Worm (Caenorhabditis elegans) whole organism, young adult: Measurements from ENCODE around the gene ZC443.7.

Experiments
- B0336.3 ChIP-seq: fragments of 200-800 bp; sonication (Bioruptor generic); IDR thresholded peaks from 2 replicates; pipeline ENCODE4 v1.3.6; 2022; ENCODE audit warnings: missing genetic modification characterization, missing compliant biosample characterization
- C06A6.2 ChIP-seq: fragments of 200-800 bp; sonication (Bioruptor generic); conservative IDR thresholded peaks from 2 replicates; pipeline ENCODE4 v1.3.6; 2022; ENCODE audit warnings: missing genetic modification characterization, missing compliant biosample characterization
- F22D6.2 ChIP-seq: sonication (generic microtip); optimal IDR thresholded peaks from 2 replicates; lab custom pipeline; 2016; ENCODE audit warnings: mild to moderate bottlenecking, missing genetic modification characterization, missing compliant biosample characterization
- F57C9.4 ChIP-seq: sonication (generic microtip); optimal IDR thresholded peaks from 2 replicates; lab custom pipeline; 2017; ENCODE audit warnings: mild to moderate bottlenecking, missing genetic modification characterization, missing compliant biosample characterization
- T26A5.8 ChIP-seq: sonication (generic microtip); optimal IDR thresholded peaks from 2 replicates; lab custom pipeline; 2016; ENCODE audit warnings: missing genetic modification characterization, missing compliant biosample characterization
- Y79H2A.3 ChIP-seq: fragments of 200-800 bp; sonication (Bioruptor generic); conservative IDR thresholded peaks from 2 replicates; pipeline ENCODE4 v1.3.6; 2022; ENCODE audit warnings: missing genetic modification reagents, missing genetic modification characterization, missing compliant biosample characterization
- Y95B8A.8 ChIP-seq: fragments of 200-800 bp; sonication (Bioruptor generic); IDR thresholded peaks from 2 replicates; pipeline ENCODE4 v1.3.6; 2022; ENCODE audit warnings: missing genetic modification reagents, missing genetic modification characterization, missing compliant biosample characterization
- ZK185.1 ChIP-seq: sonication (generic microtip); optimal IDR thresholded peaks from 2 replicates; lab custom pipeline; 2016; ENCODE audit warnings: mild to moderate bottlenecking, missing genetic modification characterization, missing compliant biosample characterization; ENCODE audit not compliant: poor library complexity, severe bottlenecking
- akir-1 ChIP-seq: fragments of 200-800 bp; sonication (Bioruptor generic); optimal IDR thresholded peaks from 2 replicates; lab custom pipeline; 2018; ENCODE audit warnings: mild to moderate bottlenecking, missing genetic modification characterization, moderate library complexity, missing compliant biosample characterization
- aptf-3 ChIP-seq: fragments of 200-800 bp; sonication (Bioruptor generic); IDR thresholded peaks from 2 replicates; pipeline ENCODE4 v1.3.6; 2022; ENCODE audit warnings: missing genetic modification characterization, missing compliant biosample characterization
- atf-7 ChIP-seq: sonication (generic microtip); optimal IDR thresholded peaks from 2 replicates; lab custom pipeline; 2017; ENCODE audit warnings: mild to moderate bottlenecking, missing genetic modification characterization, missing compliant biosample characterization
- athp-1 ChIP-seq: sonication (generic microtip); optimal IDR thresholded peaks from 2 replicates; lab custom pipeline; 2017; ENCODE audit warnings: mild to moderate bottlenecking, missing genetic modification characterization, missing compliant biosample characterization
- attf-3 ChIP-seq: fragments of 200-800 bp; sonication (Bioruptor generic); conservative IDR thresholded peaks from 2 replicates; pipeline ENCODE4 v1.3.6; 2022; ENCODE audit warnings: missing genetic modification reagents, missing genetic modification characterization, missing compliant biosample characterization
- attf-6 ChIP-seq: fragments of 200-800 bp; sonication (Bioruptor generic); IDR thresholded peaks from 2 replicates; pipeline ENCODE4 v1.3.6; 2022; ENCODE audit warnings: missing genetic modification reagents, missing genetic modification characterization, missing compliant biosample characterization
- bed-2 ChIP-seq: fragments of 200-800 bp; sonication (Bioruptor generic); IDR thresholded peaks from 2 replicates; pipeline ENCODE4 v1.3.6; 2022; ENCODE audit warnings: missing genetic modification reagents, missing genetic modification characterization, missing compliant biosample characterization
- cebp-2 ChIP-seq: fragments of 200-800 bp; sonication (Bioruptor generic); IDR thresholded peaks from 2 replicates; pipeline ENCODE4 v1.3.6; 2022; ENCODE audit warnings: missing genetic modification characterization, missing compliant biosample characterization
- ceh-27 ChIP-seq: fragments of 200-800 bp; sonication (Bioruptor generic); optimal IDR thresholded peaks from 2 replicates; lab custom pipeline; 2018; ENCODE audit warnings: mild to moderate bottlenecking, missing genetic modification characterization, moderate library complexity, missing compliant biosample characterization
- ceh-91 ChIP-seq: fragments of 200-800 bp; sonication (Bioruptor generic); IDR thresholded peaks from 2 replicates; pipeline ENCODE4 v1.3.6; 2022; ENCODE audit warnings: missing genetic modification reagents, missing genetic modification characterization, missing compliant biosample characterization
- chd-7 ChIP-seq: sonication (generic microtip); optimal IDR thresholded peaks from 2 replicates; lab custom pipeline; 2016; ENCODE audit warnings: mild to moderate bottlenecking, missing genetic modification characterization, moderate library complexity, missing compliant biosample characterization
- die-1 ChIP-seq: sonication (generic microtip); optimal IDR thresholded peaks from 2 replicates; lab custom pipeline; 2016; ENCODE audit warnings: missing genotype, mild to moderate bottlenecking, missing genetic modification characterization, missing compliant biosample characterization
- dpl-1 ChIP-seq: fragments of 150-350 bp; optimal IDR thresholded peaks from 2 replicates; lab custom pipeline; 2014; ENCODE audit warnings: missing biosample characterization, missing genetic modification reagents, missing genetic modification characterization
- efl-1 ChIP-seq: fragments of 150-350 bp; optimal IDR thresholded peaks from 2 replicates; lab custom pipeline; 2014; ENCODE audit warnings: missing biosample characterization, missing genetic modification reagents, missing genetic modification characterization
- ekl-4 ChIP-seq: fragments of 200-800 bp; sonication (Bioruptor generic); IDR thresholded peaks from 2 replicates; pipeline ENCODE4 v1.3.6; 2022; ENCODE audit warnings: missing genetic modification reagents, missing genetic modification characterization, missing compliant biosample characterization
- hlh-12 ChIP-seq: sonication (generic microtip); optimal IDR thresholded peaks from 2 replicates; lab custom pipeline; 2016; ENCODE audit warnings: missing genetic modification characterization, missing compliant biosample characterization
- hlh-26 ChIP-seq: fragments of 200-800 bp; sonication (Bioruptor generic); conservative IDR thresholded peaks from 2 replicates; pipeline ENCODE4 v1.3.6; 2022; ENCODE audit warnings: missing genetic modification reagents, missing genetic modification characterization, missing compliant biosample characterization
- hmg-1.2 ChIP-seq: fragments of 200-800 bp; sonication (Bioruptor generic); IDR thresholded peaks from 2 replicates; pipeline ENCODE4 v1.3.6; 2022; ENCODE audit warnings: missing genetic modification reagents, missing genetic modification characterization, missing compliant biosample characterization
- let-526 ChIP-seq: fragments of 200-800 bp; sonication (Bioruptor generic); IDR thresholded peaks from 2 replicates; pipeline ENCODE4 v1.3.6; 2022; ENCODE audit warnings: missing genetic modification reagents, missing genetic modification characterization, missing compliant biosample characterization
- lin-26 ChIP-seq: fragments of 200-800 bp; sonication (Bioruptor generic); IDR thresholded peaks from 2 replicates; pipeline ENCODE4 v1.3.6; 2022; ENCODE audit warnings: missing genetic modification reagents, missing genetic modification characterization, missing compliant biosample characterization
- lin-35 ChIP-seq, 3 experiments: fragments of 150-350 bp in 2 of 3; sonication (generic microtip) in 1 of 3; optimal IDR thresholded peaks; 2 replicates each; lab custom pipeline; 2014 to 2018; ENCODE audit warnings: missing biosample characterization in 3 of 3, missing genetic modification characterization in 3 of 3, missing genetic modification reagents in 3 of 3
- lin-40 ChIP-seq: sonication (generic microtip); optimal IDR thresholded peaks from 2 replicates; lab custom pipeline; 2016; ENCODE audit warnings: missing genetic modification characterization, mild to moderate bottlenecking, missing compliant biosample characterization, missing genotype, missing genetic modification reagents
- lin-54 ChIP-seq: fragments of 200-800 bp; sonication (Bioruptor generic); optimal IDR thresholded peaks from 2 replicates; lab custom pipeline; 2018; ENCODE audit warnings: mild to moderate bottlenecking, missing genetic modification characterization, missing compliant biosample characterization
- lsy-27 ChIP-seq: sonication (generic microtip); optimal IDR thresholded peaks from 2 replicates; lab custom pipeline; 2017; ENCODE audit warnings: missing genetic modification characterization, mild to moderate bottlenecking, missing compliant biosample characterization, antibody characterized with exemption, missing genotype, borderline replicate concordance; ENCODE audit not compliant: insufficient read depth
- madf-10 ChIP-seq: sonication (generic microtip); optimal IDR thresholded peaks from 2 replicates; lab custom pipeline; 2016; ENCODE audit warnings: mild to moderate bottlenecking, missing genetic modification characterization, missing compliant biosample characterization
- mes-4 ChIP-seq: sonication (generic microtip); optimal IDR thresholded peaks from 2 replicates; lab custom pipeline; 2016; ENCODE audit warnings: missing genotype, missing genetic modification characterization, missing compliant biosample characterization
- nhr-120 ChIP-seq: fragments of 200-800 bp; sonication (Bioruptor generic); IDR thresholded peaks from 2 replicates; pipeline ENCODE4 v1.3.6; 2022; ENCODE audit warnings: missing genetic modification characterization, missing compliant biosample characterization
- nhr-80 ChIP-seq: sonication (generic microtip); optimal IDR thresholded peaks from 2 replicates; lab custom pipeline; 2016; ENCODE audit warnings: missing genetic modification characterization, missing compliant biosample characterization
- nhr-90 ChIP-seq: sonication (generic microtip); optimal IDR thresholded peaks from 2 replicates; lab custom pipeline; 2016; ENCODE audit warnings: missing genotype, mild to moderate bottlenecking, missing genetic modification characterization, missing compliant biosample characterization
- pha-4 ChIP-seq: fragments of 150-350 bp; sonication (generic microtip); optimal IDR thresholded peaks from 2 replicates; lab custom pipeline; 2014; ENCODE audit warnings: missing biosample characterization, missing genetic modification reagents, missing genetic modification characterization
- rcor-1 ChIP-seq: fragments of 200-800 bp; sonication (Bioruptor generic); IDR thresholded peaks from 2 replicates; pipeline ENCODE4 v1.3.6; 2022; ENCODE audit warnings: missing genetic modification reagents, missing genetic modification characterization, missing compliant biosample characterization
- repo-1 ChIP-seq: sonication (generic microtip); optimal IDR thresholded peaks from 2 replicates; lab custom pipeline; 2017; ENCODE audit warnings: mild to moderate bottlenecking, missing genetic modification characterization, missing compliant biosample characterization
- sdz-38 ChIP-seq: sonication (generic microtip); optimal IDR thresholded peaks from 2 replicates; lab custom pipeline; 2016; ENCODE audit warnings: missing genotype, missing genetic modification characterization, missing compliant biosample characterization
- sea-2 ChIP-seq: fragments of 200-800 bp; sonication (Bioruptor generic); IDR thresholded peaks from 2 replicates; pipeline ENCODE4 v1.3.6; 2022; ENCODE audit warnings: missing genetic modification characterization, missing compliant biosample characterization
- snpc-1.1 ChIP-seq: sonication (generic microtip); optimal IDR thresholded peaks from 2 replicates; lab custom pipeline; 2017; ENCODE audit warnings: missing genetic modification characterization, mild to moderate bottlenecking, missing compliant biosample characterization, antibody characterized with exemption, moderate library complexity, missing genotype, missing genetic modification reagents; ENCODE audit not compliant: insufficient read depth
- snpc-4 ChIP-seq, 5 experiments: fragments of 150-350 bp in 1 of 5; sonication (generic microtip) in 4 of 5; optimal IDR thresholded peaks; 2 replicates each; lab custom pipeline; 2014 to 2018; ENCODE audit warnings: missing genetic modification characterization in 5 of 5, missing biosample characterization in 3 of 5, antibody characterized with exemption in 2 of 5, mild to moderate bottlenecking in 2 of 5, missing compliant biosample characterization in 2 of 5, missing genotype in 2 of 5, moderate library complexity in 2 of 5, missing genetic modification reagents in 1 of 5
- tbx-9 ChIP-seq: sonication (generic microtip); optimal IDR thresholded peaks from 2 replicates; lab custom pipeline; 2016; ENCODE audit warnings: borderline replicate concordance, missing genetic modification characterization, inconsistent platforms, missing compliant biosample characterization
- unc-130 ChIP-seq: sonication (generic microtip); optimal IDR thresholded peaks from 2 replicates; lab custom pipeline; 2016; ENCODE audit warnings: missing genetic modification reagents, missing genetic modification characterization, missing compliant biosample characterization
- zim-3 ChIP-seq: sonication (generic microtip); optimal IDR thresholded peaks from 2 replicates; lab custom pipeline; 2017; ENCODE audit warnings: mild to moderate bottlenecking, missing genetic modification characterization, moderate library complexity, missing compliant biosample characterization
- ztf-18 ChIP-seq: sonication (generic microtip); optimal IDR thresholded peaks from 2 replicates; lab custom pipeline; 2016; ENCODE audit warnings: missing genotype, mild to moderate bottlenecking, missing genetic modification characterization, missing compliant biosample characterization
- ztf-6 ChIP-seq: fragments of 200-800 bp; sonication (Bioruptor generic); IDR thresholded peaks from 2 replicates; pipeline ENCODE4 v1.3.6; 2022; ENCODE audit warnings: missing genetic modification reagents, missing genetic modification characterization, missing compliant biosample characterization

ZC443.7 gene

ce11 chrV:12814481-12814882 lies 8.2 kb downstream of the ZC443.7 start:
- TF ChIP-seq snpc-1.1 (tag; lab: Kevin White, UChicago) (no peak), aptf-3 (no peak), nhr-80 (tag; lab: Kevin White, UChicago) (no peak), chd-7 (tag; lab: Kevin White, UChicago) (peak; percentile 52), atf-7 (tag; lab: Kevin White, UChicago) (peak; percentile 41), snpc-4 (GFP tag; optimal IDR thresholded peaks at IDR 0.05; lab: Kevin White, UChicago) (no peak), snpc-4 (tag; optimal IDR thresholded peaks at IDR 0.05; lab: Kevin White, UChicago) (peak in 3 of 4 experiments; percentile 10 to 35 (median 16)), ztf-6 (no peak), lin-54 (peak; percentile 4), nhr-90 (tag; lab: Kevin White, UChicago) (no peak), sdz-38 (tag; lab: Kevin White, UChicago) (no peak), C06A6.2 (GFP tag; lab: Robert Waterston, UW) (no peak), efl-1 (GFP tag; lab: Kevin White, UChicago) (no peak), die-1 (no peak), nhr-120 (no peak), pha-4 (tag; lab: Kevin White, UChicago) (no peak), repo-1 (tag; lab: Kevin White, UChicago) (no peak), ekl-4 (no peak), mes-4 (tag; lab: Kevin White, UChicago) (no peak), hlh-12 (tag; lab: Kevin White, UChicago) (no peak), lin-35 (GFP tag; optimal IDR thresholded peaks at IDR 0.05; lab: Kevin White, UChicago) (peak in 1 of 3 experiments; percentile 47), Y95B8A.8 (0 out of 2 replicates have a peak, but pooled peaks have one; percentile 37), tbx-9 (tag; lab: Kevin White, UChicago) (no peak), lin-26 (GFP tag; lab: Robert Waterston, UW) (no peak), athp-1 (tag; lab: Kevin White, UChicago) (no peak), madf-10 (tag; lab: Kevin White, UChicago) (peak; percentile 81), akir-1 (GFP tag; lab: Kevin White, UChicago) (no peak), B0336.3 (peak; percentile 33; the same call in 1 of the 2 replicates), lsy-27 (tag; lab: Kevin White, UChicago) (no peak), zim-3 (no peak), dpl-1 (GFP tag; lab: Kevin White, UChicago) (no peak), ceh-91 (GFP tag; lab: Robert Waterston, UW) (no peak), sea-2 (no peak), ztf-18 (tag; lab: Kevin White, UChicago) (peak; percentile 10), T26A5.8 (tag; lab: Kevin White, UChicago) (no peak), hmg-1.2 (GFP tag; lab: Robert Waterston, UW) (peak; percentile 73; the same call in 1 of the 2 replicates), bed-2 (GFP tag; lab: Robert Waterston, UW) (no peak), ceh-27 (peak; percentile 59), F57C9.4 (no peak), unc-130 (no peak), rcor-1 (GFP tag; lab: Robert Waterston, UW) (peak; percentile 53; the same call in 1 of the 2 replicates), lin-40 (tag; lab: Kevin White, UChicago) (peak; percentile 19), attf-3 (GFP tag; lab: Robert Waterston, UW) (no peak), cebp-2 (GFP tag; lab: Robert Waterston, UW) (no peak), ZK185.1 (tag; lab: Kevin White, UChicago) (peak; percentile 36), attf-6 (GFP tag; lab: Robert Waterston, UW) (no peak), let-526 (0 out of 2 replicates have a peak, but pooled peaks have one; percentile 6), F22D6.2 (tag; lab: Kevin White, UChicago) (no peak), Y79H2A.3 (no peak), hlh-26 (GFP tag; lab: Robert Waterston, UW) (no peak)
